Worm (Caenorhabditis elegans): Measurements from ENCODE around the gene str-30.

DNA sequence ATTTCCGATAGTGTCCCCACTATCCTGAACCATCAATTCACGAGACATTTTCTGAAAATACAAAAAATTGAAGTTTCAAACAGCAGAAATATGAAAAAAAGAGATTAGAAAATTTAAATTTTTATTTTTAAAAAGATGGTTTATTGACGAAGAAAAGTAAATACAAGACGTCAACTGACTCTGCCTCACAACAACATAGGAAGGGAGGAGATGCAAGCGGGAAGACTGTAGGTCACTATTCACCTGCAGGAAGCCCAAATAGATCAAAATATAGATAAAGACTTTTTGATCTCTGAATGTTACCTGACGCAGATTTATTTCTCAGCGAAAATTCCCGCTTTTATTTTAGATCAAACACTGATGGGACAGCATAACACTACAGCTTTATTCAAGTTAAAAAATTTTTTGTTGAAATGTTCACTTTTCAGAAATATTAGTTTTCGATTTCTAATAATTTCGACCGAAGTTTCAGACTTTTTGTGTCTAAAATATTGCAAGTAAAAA lies 51.3 kb downstream of the str-30 start, which contains the start of gene cysl-3:
- TF ChIP-seq T22C8.4 (GFP tag; IDR thresholded peaks at IDR 0.05), result no peak
- TF ChIP-seq flt-1 (GFP tag; IDR thresholded peaks at IDR 0.05), result no peak
- no peak for TF ChIP-seq klf-2 (GFP tag; conservative IDR thresholded peaks at IDR 0.05)
- TF ChIP-seq med-1 (GFP tag; optimal IDR thresholded peaks at IDR 0.05; ENCODE audit: insufficient read depth), result no peak
- TF ChIP-seq ztf-23 (GFP tag; IDR thresholded peaks at IDR 0.05), result no peak
